Fruit fly (Drosophila melanogaster): ENCODE measurements around the gene CG4907.

CG4907 gene

dm6 chr3R:22694659-22695058 is 15.9 kb downstream of the CG4907 start, which contains the start of gene cd:
Gene cd (plus strand): TSS chr3R:22694959.
- TF ChIP-seq pan (optimal IDR thresholded peaks at IDR 0.05) (no peak), sv (GFP tag; optimal IDR thresholded peaks at IDR 0.05) (no peak), Mio (GFP tag; optimal IDR thresholded peaks at IDR 0.05) (no peak), h (GFP tag; optimal IDR thresholded peaks at IDR 0.05) (no peak), dl (GFP tag; optimal IDR thresholded peaks at IDR 0.05; ENCODE audit: insufficient read depth in 1 of 2, partially characterized antibody in 2 of 2) (no peak), br (GFP tag; optimal IDR thresholded peaks at IDR 0.05) (no peak), rgr (GFP tag; optimal IDR thresholded peaks at IDR 0.05) (no peak), Dif (GFP tag; optimal IDR thresholded peaks at IDR 0.05; ENCODE audit: partially characterized antibody) (no peak), psq (GFP tag; optimal IDR thresholded peaks at IDR 0.05) (no peak), Hr83 (GFP tag; optimal IDR thresholded peaks at IDR 0.05; ENCODE audit: poor library complexity, severe bottlenecking) (no peak), brk (GFP tag; optimal IDR thresholded peaks at IDR 0.05) (no peak), Rel (GFP tag; optimal IDR thresholded peaks at IDR 0.05) (no peak), Rel (tag; optimal IDR thresholded peaks at IDR 0.05) (no peak), OdsH (GFP tag; optimal IDR thresholded peaks at IDR 0.05) (no peak), Hr78 (GFP tag; optimal IDR thresholded peaks at IDR 0.05) (no peak)

dm6 chr3R:22690311-22690710 is 20.3 kb downstream of the CG4907 start, which contains the start of the genes wfs1 and Nup133:
Gene wfs1 (minus strand): TSS chr3R:22690380.
Gene Nup133 (plus strand): TSS chr3R:22690607.
- TF ChIP-seq psq (GFP tag; optimal IDR thresholded peaks at IDR 0.05) (peak; percentile 67), Dfd (GFP tag; optimal IDR thresholded peaks at IDR 0.05) (no peak), h (GFP tag; optimal IDR thresholded peaks at IDR 0.05) (no peak), Abd-B (GFP tag; optimal IDR thresholded peaks at IDR 0.05) (no peak), ey (GFP tag; optimal IDR thresholded peaks at IDR 0.05) (no peak), HLH106 (tag; optimal IDR thresholded peaks at IDR 0.05) (peak; percentile 89), Sp1 (GFP tag; optimal IDR thresholded peaks at IDR 0.05) (peak; percentile 79), dl (GFP tag; optimal IDR thresholded peaks at IDR 0.05; ENCODE audit: insufficient read depth in 1 of 2, partially characterized antibody in 2 of 2) (no peak), OdsH (GFP tag; optimal IDR thresholded peaks at IDR 0.05) (peak; percentile 63), Jra (GFP tag; optimal IDR thresholded peaks at IDR 0.05) (no peak), pan (optimal IDR thresholded peaks at IDR 0.05) (no peak), Vsx2 (GFP tag; optimal IDR thresholded peaks at IDR 0.05; ENCODE audit: partially characterized antibody) (no peak), brk (GFP tag; optimal IDR thresholded peaks at IDR 0.05) (no peak), CG9705 (GFP tag; optimal IDR thresholded peaks at IDR 0.05) (peak; percentile 62), jim (GFP tag; optimal IDR thresholded peaks at IDR 0.05) (no peak), br (GFP tag; optimal IDR thresholded peaks at IDR 0.05) (no peak), usp (GFP tag; optimal IDR thresholded peaks at IDR 0.05) (no peak), N (GFP tag; optimal IDR thresholded peaks at IDR 0.05) (no peak), Dif (GFP tag; optimal IDR thresholded peaks at IDR 0.05; ENCODE audit: partially characterized antibody) (no peak), tai (GFP tag; optimal IDR thresholded peaks at IDR 0.05) (no peak), CG32264 (GFP tag; optimal IDR thresholded peaks at IDR 0.05) (no peak), Hnf4 (GFP tag; optimal IDR thresholded peaks at IDR 0.05) (no peak), CrebA (GFP tag; optimal IDR thresholded peaks at IDR 0.05; ENCODE audit: borderline replicate concordance) (no peak), GATAd (GFP tag; optimal IDR thresholded peaks at IDR 0.05) (no peak), fru (GFP tag; optimal IDR thresholded peaks at IDR 0.05) (no peak), rgr (GFP tag; optimal IDR thresholded peaks at IDR 0.05) (peak; percentile 76), Rel (GFP tag; optimal IDR thresholded peaks at IDR 0.05) (no peak), Rel (tag; optimal IDR thresholded peaks at IDR 0.05) (peak; percentile 53), foxo (GFP tag; optimal IDR thresholded peaks at IDR 0.05) (peak in 1 of 2 experiments; percentile 76), dmrt93B (GFP tag; optimal IDR thresholded peaks at IDR 0.05) (no peak), woc (GFP tag; optimal IDR thresholded peaks at IDR 0.05) (no peak), sage (GFP tag; optimal IDR thresholded peaks at IDR 0.05) (no peak), sv (GFP tag; optimal IDR thresholded peaks at IDR 0.05) (peak; percentile 52), Myc (optimal IDR thresholded peaks at IDR 0.05) (no peak), dsf (GFP tag; optimal IDR thresholded peaks at IDR 0.05; ENCODE audit: borderline replicate concordance) (no peak), Hr83 (GFP tag; optimal IDR thresholded peaks at IDR 0.05; ENCODE audit: poor library complexity, severe bottlenecking) (no peak), lola (GFP tag; optimal IDR thresholded peaks at IDR 0.05) (no peak), Mio (GFP tag; optimal IDR thresholded peaks at IDR 0.05) (no peak), Hr78 (GFP tag; optimal IDR thresholded peaks at IDR 0.05) (no peak)

All from whole organism, wandering third instar larva.